Fruit fly (Drosophila melanogaster) S2 (cell line): Measurements from ENCODE around the gene Cpr65Ea.

ENCODE experiments used
- CG8478 ChIP-seq: fragments of >200 bp; optimal IDR thresholded peaks from 2 replicates; lab custom pipeline; 2018
- CTCF ChIP-seq, 2 experiments: fragments of >200 bp; optimal IDR thresholded peaks; 2 replicates each; lab custom pipeline; 2018

DNA sequence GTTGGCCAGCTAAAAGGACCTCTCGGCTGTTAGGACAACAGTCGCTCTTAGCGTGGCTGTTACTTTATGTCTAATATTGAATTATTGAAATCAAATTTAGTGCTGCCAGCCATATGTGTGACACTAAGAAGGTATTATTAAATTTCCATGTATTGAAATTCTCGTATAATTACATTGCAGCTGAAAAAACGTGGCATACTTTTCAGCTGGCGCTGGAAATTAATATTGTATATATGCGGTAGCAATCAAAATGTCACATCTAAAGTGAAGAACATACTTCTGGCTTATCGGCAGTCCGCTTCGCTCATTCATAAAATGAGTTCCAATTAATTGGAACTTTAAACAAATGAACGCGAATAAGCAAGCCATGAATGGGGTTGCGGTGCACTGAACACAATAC lies 4.2 kb downstream of the Cpr65Ea start:
- TF ChIP-seq CTCF (optimal IDR thresholded peaks at IDR 0.05; lab: Kevin White, UChicago) (no peak), CG8478 (lab: Kevin White, UChicago) (no peak)
